Fruit fly (Drosophila melanogaster) whole organism, embryonic: ENCODE results near the gene Atg8b.
A peak's percentile ranks its signal among the peaks of the same experiment; 100 is the strongest.

Source experiments
- CG14441 ChIP-seq: fragments of 200-800 bp; sonication (Bioruptor generic); IDR thresholded peaks from 2 replicates; pipeline ENCODE4 v1.3.6; 2022; ENCODE audit warnings: missing biosample characterization, missing genetic modification characterization
- CG15514 ChIP-seq: fragments of 200-800 bp; sonication (Bioruptor generic); optimal IDR thresholded peaks from 3 replicates; lab custom pipeline; 2017; ENCODE audit warnings: missing biosample characterization, missing genetic modification characterization, mild to moderate bottlenecking, moderate library complexity, missing genetic modification reagents
- CG16779 ChIP-seq: fragments of 200-800 bp; sonication (Bioruptor generic); IDR thresholded peaks from 2 replicates; pipeline ENCODE4 v1.3.6; 2022; ENCODE audit warnings: missing biosample characterization, missing genetic modification characterization
- CG17829 ChIP-seq: fragments of 200-800 bp; optimal IDR thresholded peaks from 2 replicates; lab custom pipeline; 2019; ENCODE audit warnings: missing biosample characterization, mild to moderate bottlenecking, missing genetic modification characterization, moderate library complexity
- CG1832 ChIP-seq: fragments of 200-800 bp; sonication (Bioruptor generic); optimal IDR thresholded peaks from 2 replicates; lab custom pipeline; 2017; ENCODE audit warnings: missing biosample characterization, mild to moderate bottlenecking, missing genetic modification characterization, inconsistent platforms
- CG2116 ChIP-seq: fragments of 200-800 bp; sonication (Bioruptor generic); optimal IDR thresholded peaks from 3 replicates; lab custom pipeline; 2018; ENCODE audit warnings: missing biosample characterization, mild to moderate bottlenecking, missing genetic modification characterization
- CG31388 ChIP-seq: fragments of 200-800 bp; sonication (Bioruptor generic); optimal IDR thresholded peaks from 2 replicates; lab custom pipeline; 2016; ENCODE audit warnings: missing biosample characterization, missing genetic modification characterization
- CG33557 ChIP-seq: fragments of 200-800 bp; sonication (Bioruptor generic); optimal IDR thresholded peaks from 2 replicates; lab custom pipeline; 2019; ENCODE audit warnings: missing biosample characterization, mild to moderate bottlenecking, missing genetic modification characterization, moderate library complexity
- CG3407 ChIP-seq: fragments of 200-800 bp; sonication (Bioruptor generic); optimal IDR thresholded peaks from 2 replicates; lab custom pipeline; 2018; ENCODE audit warnings: missing biosample characterization, mild to moderate bottlenecking, missing genetic modification characterization
- CG3726 ChIP-seq: fragments of 200-800 bp; sonication (Bioruptor generic); IDR thresholded peaks from 3 replicates; pipeline ENCODE4, ENCODE4 v1.3.6; 2022; ENCODE audit warnings: missing biosample characterization, missing genetic modification characterization
- CG42726 ChIP-seq: fragments of 200-800 bp; sonication (Bioruptor generic); IDR thresholded peaks from 2 replicates; pipeline ENCODE4 v1.3.6; 2022; ENCODE audit warnings: missing biosample characterization, missing genetic modification characterization; ENCODE audit not compliant: partially characterized antibody
- CG8089 ChIP-seq: fragments of 200-800 bp; sonication (Bioruptor generic); optimal IDR thresholded peaks from 3 replicates; lab custom pipeline; 2016; ENCODE audit warnings: missing biosample characterization, missing genetic modification characterization
- CG8281 ChIP-seq: fragments of 200-800 bp; sonication (Bioruptor generic); optimal IDR thresholded peaks from 2 replicates; lab custom pipeline; 2018; ENCODE audit warnings: missing biosample characterization, mild to moderate bottlenecking, missing genetic modification characterization, moderate library complexity
- CG8924 ChIP-seq: fragments of 200-800 bp; optimal IDR thresholded peaks from 3 replicates; lab custom pipeline; 2019; ENCODE audit warnings: missing biosample characterization, mild to moderate bottlenecking, missing genetic modification characterization, moderate library complexity
- CG9437 ChIP-seq: fragments of 200-800 bp; sonication (Bioruptor generic); optimal IDR thresholded peaks from 2 replicates; lab custom pipeline; 2018; ENCODE audit warnings: missing biosample characterization, mild to moderate bottlenecking, missing genetic modification characterization
- CG9609 ChIP-seq: fragments of 200-800 bp; sonication (Bioruptor generic); optimal IDR thresholded peaks from 3 replicates; lab custom pipeline; 2016; ENCODE audit warnings: missing biosample characterization, missing genetic modification characterization
- Dad ChIP-seq: fragments of 200-800 bp; sonication (Bioruptor generic); optimal IDR thresholded peaks from 3 replicates; lab custom pipeline; 2016; ENCODE audit warnings: missing biosample characterization, missing genetic modification characterization
- Dfd ChIP-seq, 2 experiments: fragments of >200 bp; optimal IDR thresholded peaks; 2 replicates each; lab custom pipeline; 2017; ENCODE audit warnings: missing biosample characterization in 2 of 2, missing genetic modification characterization in 2 of 2
- Dp ChIP-seq: fragments of 200-800 bp; sonication (Bioruptor generic); optimal IDR thresholded peaks from 2 replicates; lab custom pipeline; 2018; ENCODE audit warnings: missing biosample characterization, mild to moderate bottlenecking, missing genetic modification characterization, moderate library complexity
- Fer1 ChIP-seq: fragments of 200-800 bp; sonication (Bioruptor generic); optimal IDR thresholded peaks from 2 replicates; lab custom pipeline; 2017; ENCODE audit warnings: missing biosample characterization, mild to moderate bottlenecking, missing genetic modification characterization
- Fer2 ChIP-seq: fragments of 200-800 bp; sonication (Bioruptor generic); optimal IDR thresholded peaks from 2 replicates; lab custom pipeline; 2018; ENCODE audit warnings: missing biosample characterization, mild to moderate bottlenecking, missing genetic modification characterization, moderate library complexity
- Fer3 ChIP-seq: fragments of 200-800 bp; sonication (Bioruptor generic); optimal IDR thresholded peaks from 2 replicates; lab custom pipeline; 2018; ENCODE audit warnings: missing biosample characterization, mild to moderate bottlenecking, missing genetic modification characterization, moderate library complexity
- HLH4C ChIP-seq: fragments of 200-800 bp; sonication (Bioruptor generic); IDR thresholded peaks from 3 replicates; pipeline ENCODE4 v1.3.6; 2022; ENCODE audit warnings: missing biosample characterization, missing genetic modification characterization; ENCODE audit not compliant: partially characterized antibody
- Lhr ChIP-seq: fragments of 200-800 bp; sonication (Bioruptor generic); optimal IDR thresholded peaks from 3 replicates; lab custom pipeline; 2017; ENCODE audit warnings: mild to moderate bottlenecking, missing biosample characterization, missing genetic modification reagents, missing genetic modification characterization
- Mad ChIP-seq: fragments of 200-800 bp; sonication (Bioruptor generic); optimal IDR thresholded peaks from 2 replicates; lab custom pipeline; 2016; ENCODE audit warnings: missing biosample characterization, missing genetic modification characterization
- Nf-YC ChIP-seq: fragments of 200-800 bp; optimal IDR thresholded peaks from 3 replicates; lab custom pipeline; 2019; ENCODE audit warnings: missing biosample characterization, mild to moderate bottlenecking, missing genetic modification characterization, moderate library complexity
- Poxn ChIP-seq: fragments of 200-800 bp; sonication (Bioruptor generic); IDR thresholded peaks from 2 replicates; pipeline ENCODE4 v1.3.6; 2022; ENCODE audit warnings: missing biosample characterization, missing genetic modification characterization
- Ravus ChIP-seq: fragments of 200-800 bp; sonication (Bioruptor generic); IDR thresholded peaks from 2 replicates; pipeline ENCODE4 v1.3.6; 2022; ENCODE audit warnings: missing biosample characterization, missing genetic modification characterization
- Sin3A ChIP-seq: fragments of >200 bp; optimal IDR thresholded peaks from 2 replicates; lab custom pipeline; 2018
- Sry-β ChIP-seq: fragments of 200-800 bp; sonication (Bioruptor generic); optimal IDR thresholded peaks from 2 replicates; lab custom pipeline; 2018; ENCODE audit warnings: missing biosample characterization, mild to moderate bottlenecking, missing genetic modification characterization, moderate library complexity
- bowl ChIP-seq: fragments of 200-800 bp; sonication (Bioruptor generic); IDR thresholded peaks from 2 replicates; pipeline ENCODE4 v1.3.6; 2022; ENCODE audit warnings: missing biosample characterization, missing genetic modification characterization
- br ChIP-seq: fragments of >200 bp; optimal IDR thresholded peaks from 2 replicates; lab custom pipeline; 2017
- crp ChIP-seq, 2 experiments: fragments of 200-800 bp; sonication (Bioruptor generic); optimal IDR thresholded peaks; 2 replicates in 1 of 2; 3 replicates in 1 of 2; lab custom pipeline; 2017; ENCODE audit warnings: missing biosample characterization in 2 of 2, missing genetic modification characterization in 2 of 2, mild to moderate bottlenecking in 1 of 2, moderate library complexity in 1 of 2
- da ChIP-seq: fragments of 200-800 bp; sonication (Bioruptor generic); optimal IDR thresholded peaks from 2 replicates; lab custom pipeline; 2016; ENCODE audit warnings: missing biosample characterization, missing genetic modification characterization
- dan ChIP-seq: fragments of 200-800 bp; sonication (Bioruptor generic); IDR thresholded peaks from 2 replicates; pipeline ENCODE4 v1.3.6; 2022; ENCODE audit warnings: missing biosample characterization, missing genetic modification characterization
- dpn ChIP-seq, 2 experiments: fragments of 200-800 bp; sonication (Bioruptor generic); optimal IDR thresholded peaks; 3 replicates each; lab custom pipeline; 2016; ENCODE audit warnings: missing biosample characterization in 2 of 2, missing genetic modification characterization in 2 of 2
- ems ChIP-seq: fragments of 200-800 bp; sonication (Bioruptor generic); optimal IDR thresholded peaks from 3 replicates; lab custom pipeline; 2016; ENCODE audit warnings: missing biosample characterization, missing genetic modification characterization
- fru ChIP-seq: fragments of >200 bp; optimal IDR thresholded peaks from 2 replicates; lab custom pipeline; 2017
- hkb ChIP-seq, 2 experiments: fragments of 200-800 bp in 1 of 2; fragments of >200 bp in 1 of 2; sonication (Bioruptor generic) in 1 of 2; IDR thresholded peaks in 1 of 2; optimal IDR thresholded peaks in 1 of 2; 2 replicates each; pipeline versions ENCODE4 v1.3.6 to Lab custom; 2017 to 2022; ENCODE audit warnings: missing biosample characterization in 1 of 2, missing genetic modification characterization in 1 of 2
- jing ChIP-seq: fragments of 200-800 bp; sonication (Bioruptor generic); optimal IDR thresholded peaks from 2 replicates; lab custom pipeline; 2018; ENCODE audit warnings: missing biosample characterization, mild to moderate bottlenecking, missing genetic modification characterization
- jumu ChIP-seq: fragments of 200-800 bp; sonication (Bioruptor generic); optimal IDR thresholded peaks from 3 replicates; lab custom pipeline; 2016; ENCODE audit warnings: missing biosample characterization, missing genetic modification characterization
- maf-S ChIP-seq: fragments of 200-800 bp; sonication (Bioruptor generic); optimal IDR thresholded peaks from 2 replicates; lab custom pipeline; 2016; ENCODE audit warnings: missing biosample characterization, missing genetic modification characterization
- nmo ChIP-seq: fragments of 200-800 bp; sonication (Bioruptor generic); optimal IDR thresholded peaks from 2 replicates; lab custom pipeline; 2018; ENCODE audit warnings: missing biosample characterization, mild to moderate bottlenecking, missing genetic modification characterization, moderate library complexity
- odd ChIP-seq: fragments of 200-800 bp; sonication (Bioruptor generic); optimal IDR thresholded peaks from 2 replicates; lab custom pipeline; 2017; ENCODE audit warnings: missing biosample characterization, mild to moderate bottlenecking, missing genetic modification characterization
- pfk ChIP-seq: fragments of 200-800 bp; sonication (Bioruptor generic); optimal IDR thresholded peaks from 2 replicates; lab custom pipeline; 2018; ENCODE audit warnings: missing biosample characterization, mild to moderate bottlenecking, missing genetic modification characterization, moderate library complexity
- ro ChIP-seq: fragments of 200-800 bp; sonication (Bioruptor generic); IDR thresholded peaks from 2 replicates; pipeline ENCODE4 v1.3.6; 2022; ENCODE audit warnings: missing biosample characterization, missing genetic modification characterization
- scrt ChIP-seq: fragments of 200-800 bp; sonication (Bioruptor generic); optimal IDR thresholded peaks from 2 replicates; lab custom pipeline; 2018; ENCODE audit warnings: missing biosample characterization, mild to moderate bottlenecking, missing genetic modification characterization, moderate library complexity
- shn ChIP-seq: fragments of 200-800 bp; sonication (Bioruptor generic); optimal IDR thresholded peaks from 3 replicates; lab custom pipeline; 2016; ENCODE audit warnings: missing biosample characterization, missing genetic modification characterization
- sim ChIP-seq: fragments of 200-800 bp; sonication (Bioruptor generic); IDR thresholded peaks from 2 replicates; pipeline ENCODE4 v1.3.6; 2022; ENCODE audit warnings: missing biosample characterization, missing genetic modification characterization

Atg8b gene

DNA sequence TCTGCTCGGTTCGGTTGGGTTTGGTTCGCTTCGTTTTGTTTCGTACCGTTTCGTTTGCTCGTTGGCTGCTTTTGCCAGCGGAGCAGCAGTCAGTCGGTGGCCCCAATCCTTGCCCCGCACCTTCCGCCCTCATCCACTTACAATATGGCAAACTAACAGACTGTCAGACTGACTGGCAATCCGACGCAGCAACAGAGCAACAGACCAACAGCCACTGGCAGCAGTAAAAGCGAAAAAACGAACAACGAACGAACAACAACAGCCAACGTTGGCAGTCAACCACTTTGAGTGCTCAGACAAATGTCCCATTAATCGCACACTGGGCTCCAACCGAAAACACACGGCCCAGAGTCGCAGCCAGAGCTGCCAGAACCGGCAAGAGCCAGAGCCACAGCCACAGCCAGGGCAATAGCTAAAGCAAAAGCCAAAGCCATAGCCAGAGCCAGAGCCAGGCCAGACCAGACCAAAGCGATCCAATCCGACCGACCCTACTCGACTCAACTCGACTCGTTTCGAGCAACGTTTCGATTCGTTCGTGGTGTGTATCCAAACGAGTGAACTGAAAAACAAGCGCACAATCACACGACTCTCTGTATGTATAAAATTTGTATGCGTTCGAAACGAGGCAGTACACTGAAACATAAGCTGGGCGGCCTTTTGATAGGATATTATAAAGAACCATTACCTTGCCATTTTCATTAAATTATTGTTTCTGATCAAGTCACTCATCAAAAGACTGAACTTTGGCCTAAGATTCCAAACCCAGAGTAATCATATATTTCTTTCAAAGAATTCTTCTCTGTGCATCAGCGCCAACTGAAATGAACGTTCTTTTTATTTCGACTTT lies 20.9 kb downstream of the Atg8b start (continued):
- peak; percentile 93 for TF ChIP-seq dan (GFP tag; lab: Robert Waterston, UW)
- TF ChIP-seq Sin3A (lab: Kevin White, UChicago), result no peak
- peak; percentile 99 for TF ChIP-seq jing
- TF ChIP-seq CG14441 (GFP tag; lab: Robert Waterston, UW), result peak; percentile 99
- peak; percentile 97 for TF ChIP-seq Lhr (GFP tag; lab: Kevin White, UChicago)
- TF ChIP-seq CG1832, result no peak
- peak; percentile 97 for TF ChIP-seq ro (GFP tag; lab: Robert Waterston, UW)
- peak; percentile 98 for TF ChIP-seq CG16779 (GFP tag; lab: Robert Waterston, UW)
- TF ChIP-seq Fer1 (GFP tag; lab: Kevin White, UChicago), result peak; percentile 98
- peak in 1 of 2 experiments; percentile 73 for TF ChIP-seq crp (GFP tag; optimal IDR thresholded peaks at IDR 0.05; lab: Kevin White, UChicago)
- peak; percentile 98 for TF ChIP-seq Poxn
- peak; percentile 31 for TF ChIP-seq Dp (GFP tag; lab: Kevin White, UChicago)
- peak; percentile 99 for TF ChIP-seq nmo (GFP tag; lab: Kevin White, UChicago)
- TF ChIP-seq HLH4C (GFP tag; lab: Robert Waterston, UW), result no peak
- peak; percentile 72 for TF ChIP-seq Sry-β (GFP tag; lab: Kevin White, UChicago)
- TF ChIP-seq bowl, result peak; percentile 97
- peak; percentile 88 for TF ChIP-seq CG33557 (GFP tag; lab: Kevin White, UChicago)
- TF ChIP-seq CG17829, result peak; percentile 99
- TF ChIP-seq CG9609 (GFP tag; lab: Kevin White, UChicago), result peak; percentile 99
- TF ChIP-seq da, result peak; percentile 99
- TF ChIP-seq CG8281, result peak; percentile 91
- TF ChIP-seq CG31388 (GFP tag; lab: Kevin White, UChicago), result peak; percentile 97
- TF ChIP-seq pfk (GFP tag; lab: Kevin White, UChicago), result peak; percentile 89
- peak; percentile 98 for TF ChIP-seq odd (GFP tag; lab: Kevin White, UChicago)
- peak; percentile 99 for TF ChIP-seq jumu (GFP tag; lab: Kevin White, UChicago)
- TF ChIP-seq dpn (GFP tag; optimal IDR thresholded peaks at IDR 0.05; lab: Kevin White, UChicago), result peak; percentile 99
- peak; percentile 87 for TF ChIP-seq Fer2 (tag; lab: Kevin White, UChicago)
- no peak for TF ChIP-seq fru (lab: Kevin White, UChicago)
- peak; percentile 91 for TF ChIP-seq CG2116 (GFP tag; lab: Kevin White, UChicago)
- peak; percentile 95 for TF ChIP-seq CG15514
- peak; percentile 96 for TF ChIP-seq scrt (GFP tag; lab: Kevin White, UChicago)
- peak; percentile 99 for TF ChIP-seq ems
- TF ChIP-seq CG8924, result peak; percentile 99
- TF ChIP-seq Ravus (GFP tag; lab: Robert Waterston, UW), result peak; percentile 98
- no peak for TF ChIP-seq Dfd (GFP tag; optimal IDR thresholded peaks at IDR 0.05; lab: Kevin White, UChicago)
- peak; percentile 99 for TF ChIP-seq Mad (GFP tag; lab: Kevin White, UChicago)
- peak; percentile 97 for TF ChIP-seq CG3407 (GFP tag; lab: Kevin White, UChicago)
- peak; percentile 99 for TF ChIP-seq CG3726
- TF ChIP-seq Nf-YC, result peak; percentile 86
- TF ChIP-seq CG9437 (GFP tag; lab: Kevin White, UChicago), result peak; percentile 96
- TF ChIP-seq CG42726 (GFP tag; lab: Robert Waterston, UW), result no peak
- TF ChIP-seq br (lab: Kevin White, UChicago), result no peak
- no peak for TF ChIP-seq hkb (optimal IDR thresholded peaks at IDR 0.05; lab: Kevin White, UChicago)
- TF ChIP-seq hkb (GFP tag; IDR thresholded peaks at IDR 0.05; lab: Robert Waterston, UW), result peak; percentile 99
- TF ChIP-seq sim, result peak; percentile 99
- peak; percentile 99 for TF ChIP-seq shn
- TF ChIP-seq maf-S (GFP tag; lab: Kevin White, UChicago), result peak; percentile 99
- peak; percentile 99 for TF ChIP-seq Fer3
- TF ChIP-seq CG8089, result peak; percentile 99
- peak; percentile 99 for TF ChIP-seq Dad (GFP tag; lab: Kevin White, UChicago)
